Fruit fly (Drosophila melanogaster) whole organism, adult: Measurements from ENCODE around the gene mthl5.

Experiments
- CG12768 ChIP-seq: fragments of 200-800 bp; sonication (Bioruptor generic); optimal IDR thresholded peaks from 2 replicates; lab custom pipeline; 2017; ENCODE audit warnings: missing biosample characterization, missing genetic modification characterization, mild to moderate bottlenecking, moderate library complexity, missing genetic modification reagents
- CG1620 ChIP-seq: fragments of 200-800 bp; sonication (Bioruptor generic); optimal IDR thresholded peaks from 2 replicates; lab custom pipeline; 2016; ENCODE audit warnings: missing biosample characterization, missing genetic modification characterization
- CG33017 ChIP-seq: fragments of 200-800 bp; sonication (Bioruptor generic); optimal IDR thresholded peaks from 2 replicates; lab custom pipeline; 2018; ENCODE audit warnings: missing biosample characterization, mild to moderate bottlenecking, missing genetic modification characterization, moderate library complexity
- CG5204 ChIP-seq: fragments of 200-800 bp; sonication (Bioruptor generic); optimal IDR thresholded peaks from 2 replicates; lab custom pipeline; 2016; ENCODE audit warnings: missing biosample characterization, missing genetic modification characterization
- CG7045 ChIP-seq: fragments of 200-800 bp; sonication (Bioruptor generic); optimal IDR thresholded peaks from 2 replicates; lab custom pipeline; 2017; ENCODE audit warnings: missing biosample characterization, mild to moderate bottlenecking, missing genetic modification characterization
- Clk ChIP-seq: fragments of 200-800 bp; sonication (Bioruptor generic); optimal IDR thresholded peaks from 2 replicates; lab custom pipeline; 2017; ENCODE audit warnings: missing biosample characterization, missing genetic modification characterization
- Hr96 ChIP-seq: fragments of 200-800 bp; sonication (Bioruptor generic); optimal IDR thresholded peaks from 2 replicates; lab custom pipeline; 2016; ENCODE audit warnings: missing biosample characterization, missing genetic modification characterization
- Mnt ChIP-seq: fragments of 200-800 bp; sonication (Bioruptor generic); optimal IDR thresholded peaks from 2 replicates; lab custom pipeline; 2016; ENCODE audit warnings: missing biosample characterization, mild to moderate bottlenecking, missing genetic modification characterization
- bab1 ChIP-seq: fragments of 200-800 bp; sonication (Bioruptor generic); optimal IDR thresholded peaks from 3 replicates; lab custom pipeline; 2019; ENCODE audit warnings: missing biosample characterization, mild to moderate bottlenecking, missing genetic modification characterization, moderate library complexity
- kay ChIP-seq: fragments of 200-800 bp; sonication (Bioruptor generic); peaks from one replicate; lab custom pipeline; 2016; ENCODE audit warnings: missing biosample characterization, missing genetic modification characterization, borderline replicate concordance
- pad ChIP-seq: fragments of 200-800 bp; sonication (Bioruptor generic); optimal IDR thresholded peaks from 3 replicates; lab custom pipeline; 2017; ENCODE audit warnings: missing biosample characterization, missing genetic modification characterization, mild to moderate bottlenecking, moderate library complexity, missing genetic modification reagents
- tj ChIP-seq: fragments of 200-800 bp; sonication (Bioruptor generic); optimal IDR thresholded peaks from 3 replicates; lab custom pipeline; 2017; ENCODE audit warnings: missing biosample characterization, mild to moderate bottlenecking, missing genetic modification characterization, moderate library complexity

DNA sequence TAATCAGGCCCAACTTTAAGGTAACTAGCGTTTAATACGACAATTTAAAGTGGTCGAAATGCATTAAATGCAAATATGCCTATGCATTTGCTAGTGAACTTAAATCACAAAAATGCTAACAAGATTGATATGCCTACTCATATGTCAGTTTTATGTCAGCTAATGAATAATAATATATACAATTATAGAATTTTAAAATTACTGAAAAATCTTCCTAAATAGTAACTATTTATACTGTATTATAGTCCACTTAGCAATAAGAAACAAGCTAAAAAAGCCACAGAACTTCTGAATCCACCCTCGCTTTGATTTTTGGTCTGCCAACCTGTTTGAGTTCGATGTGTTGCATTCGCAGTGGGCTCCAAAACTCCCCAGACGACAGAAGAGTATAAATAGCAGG, 17.3 kb downstream of the mthl5 start:
- TF ChIP-seq CG33017 (tag; lab: Kevin White, UChicago) (no peak), CG12768 (GFP tag; lab: Kevin White, UChicago) (no peak), kay (GFP tag; lab: Kevin White, UChicago) (no peak), Mnt (GFP tag; lab: Kevin White, UChicago) (no peak), Clk (no peak), CG7045 (GFP tag; lab: Kevin White, UChicago) (no peak), Hr96 (no peak), pad (GFP tag; lab: Kevin White, UChicago) (no peak), CG1620 (GFP tag; lab: Kevin White, UChicago) (no peak), bab1 (GFP tag; lab: Kevin White, UChicago) (no peak), tj (GFP tag; lab: Kevin White, UChicago) (no peak), CG5204 (GFP tag; lab: Kevin White, UChicago) (no peak)
